Worm (Caenorhabditis elegans) whole organism, L2 larva: ENCODE measurements around the gene nono-1.

Experiments used
- lin-13 ChIP-seq: fragments of 150-350 bp; optimal IDR thresholded peaks from 2 replicates; lab custom pipeline; 2014; ENCODE audit warnings: missing biosample characterization, missing genetic modification reagents, missing genetic modification characterization
- nhr-12 ChIP-seq: fragments of 150-350 bp; optimal IDR thresholded peaks from 2 replicates; lab custom pipeline; 2014; ENCODE audit warnings: missing biosample characterization, missing genetic modification characterization

DNA sequence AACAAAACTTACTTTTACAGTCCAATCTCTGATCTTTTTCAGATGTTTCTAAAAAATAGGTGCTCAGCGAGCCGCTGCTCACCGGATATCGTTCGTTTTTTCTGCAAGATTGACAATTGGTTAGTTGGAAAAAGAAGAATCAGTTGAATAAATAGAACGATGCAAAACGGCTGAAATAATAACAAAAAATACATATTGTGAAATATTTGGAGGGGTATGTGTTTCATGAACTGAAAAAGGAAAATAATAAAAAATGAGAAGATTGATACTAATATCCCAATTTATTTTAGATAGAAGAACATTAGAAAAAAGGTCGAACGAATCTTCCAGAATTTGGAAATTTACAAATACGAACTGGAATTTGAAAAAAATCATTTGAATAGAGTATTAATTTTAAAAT lies 24.0 kb upstream of the nono-1 start, which contains the start of gene frm-2:
- TF ChIP-seq nhr-12 (no peak), lin-13 (GFP tag; lab: Kevin White, UChicago) (no peak)
